Worm (Caenorhabditis elegans) whole organism, midembryonic: ENCODE results near the gene clc-13.

Experiments
- T22C8.4 ChIP-seq: fragments of 200-800 bp; sonication (Bioruptor generic); IDR thresholded peaks from 2 replicates; pipeline ENCODE4 v1.3.6; 2022; ENCODE audit warnings: missing genetic modification characterization, missing compliant biosample characterization
- cog-1 ChIP-seq: sonication (generic microtip); optimal IDR thresholded peaks from 2 replicates; lab custom pipeline; 2016; ENCODE audit warnings: missing genetic modification characterization, missing compliant biosample characterization
- flt-1 ChIP-seq: fragments of 200-800 bp; sonication (Bioruptor generic); IDR thresholded peaks from 2 replicates; pipeline ENCODE4 v1.3.6; 2022; ENCODE audit warnings: missing genetic modification characterization, missing compliant biosample characterization
- klf-2 ChIP-seq: fragments of 200-800 bp; sonication (Bioruptor generic); conservative IDR thresholded peaks from 2 replicates; pipeline ENCODE4 v1.3.6; 2022; ENCODE audit warnings: missing genetic modification reagents, missing genetic modification characterization, missing compliant biosample characterization
- med-1 ChIP-seq: sonication (generic microtip); optimal IDR thresholded peaks from 2 replicates; lab custom pipeline; 2017; ENCODE audit warnings: missing genetic modification characterization, mild to moderate bottlenecking, missing compliant biosample characterization, antibody characterized with exemption, missing genetic modification reagents; ENCODE audit not compliant: insufficient read depth
- ref-1 ChIP-seq: fragments of 200-800 bp; sonication (Bioruptor generic); conservative IDR thresholded peaks from 2 replicates; pipeline ENCODE4 v1.3.6; 2022; ENCODE audit warnings: missing genetic modification reagents, missing genetic modification characterization, missing compliant biosample characterization
- tab-1 ChIP-seq: fragments of 200-800 bp; sonication (Bioruptor generic); IDR thresholded peaks from 2 replicates; pipeline ENCODE4 v1.3.6; 2022; ENCODE audit warnings: missing genetic modification characterization, missing compliant biosample characterization
- ztf-29 ChIP-seq: fragments of 200-800 bp; sonication (Bioruptor generic); IDR thresholded peaks from 2 replicates; pipeline ENCODE4 v1.3.6; 2022; ENCODE audit warnings: missing genetic modification reagents, missing genetic modification characterization, missing compliant biosample characterization

DNA sequence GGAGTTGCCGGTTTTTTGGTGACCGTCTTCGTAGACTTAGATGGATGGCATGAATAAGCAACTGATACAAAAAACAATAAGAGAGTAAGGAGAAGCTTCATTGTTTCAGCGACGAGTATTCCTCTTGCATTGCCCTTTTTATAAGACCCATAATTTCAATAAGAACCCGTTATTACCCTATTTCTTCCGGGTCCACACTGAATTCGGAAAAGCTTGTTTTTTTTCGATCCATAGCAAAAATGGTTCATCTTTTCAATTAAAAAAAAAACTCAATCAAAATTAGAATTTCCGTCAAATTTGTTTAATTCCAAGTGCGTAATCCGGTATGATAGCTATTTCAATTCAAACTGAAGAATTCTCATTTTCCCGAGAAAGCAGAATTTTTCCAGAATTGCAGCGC is 27.2 kb upstream of the clc-13 start, which contains the start of gene Y102A5C.40:
- TF ChIP-seq flt-1, result no peak
- no peak for TF ChIP-seq cog-1 (tag; lab: Kevin White, UChicago)
- no peak for TF ChIP-seq T22C8.4 (GFP tag; lab: Robert Waterston, UW)
- no peak for TF ChIP-seq klf-2 (GFP tag; lab: Robert Waterston, UW)
- TF ChIP-seq ref-1, result no peak
- TF ChIP-seq med-1 (GFP tag; lab: Kevin White, UChicago), result no peak
- TF ChIP-seq tab-1 (GFP tag; lab: Robert Waterston, UW), result no peak
- TF ChIP-seq ztf-29, result no peak
